Fruit fly (Drosophila melanogaster): ENCODE results near the gene GluRS-m.

Gene GluRS-m

DNA sequence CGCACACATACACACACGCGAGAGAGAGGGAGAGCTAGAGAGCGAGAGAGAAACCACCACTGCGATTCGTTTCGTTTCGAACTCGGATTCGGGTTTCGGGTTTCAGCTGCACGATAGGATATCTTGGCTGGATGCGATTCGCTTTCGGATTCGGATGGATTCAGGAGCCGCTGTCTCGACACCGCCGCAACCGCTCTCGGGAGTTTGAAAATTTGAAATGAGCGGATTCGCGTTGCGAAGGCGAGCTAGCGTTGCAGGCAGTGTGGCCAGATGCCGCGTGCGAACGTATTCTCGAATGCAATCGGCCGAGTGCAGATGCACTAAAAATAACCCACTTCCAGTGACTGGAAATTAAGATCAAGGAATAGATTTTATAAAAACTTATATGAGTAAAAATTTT lies 5.4 kb downstream of the GluRS-m start, which contains the start of gene fax:
Gene fax (minus strand): TSS at position 263 of the 400 bp plus-strand sequence.
- peak in 1 of 2 experiments; percentile 19 for TF ChIP-seq foxo (GFP tag; optimal IDR thresholded peaks at IDR 0.05)
- no peak for TF ChIP-seq sv (GFP tag; optimal IDR thresholded peaks at IDR 0.05)
- TF ChIP-seq sage (GFP tag; optimal IDR thresholded peaks at IDR 0.05) = peak; percentile 37
- no peak for TF ChIP-seq tai (GFP tag; optimal IDR thresholded peaks at IDR 0.05)
- peak; percentile 79 for TF ChIP-seq Hr83 (GFP tag; optimal IDR thresholded peaks at IDR 0.05; ENCODE audit: poor library complexity, severe bottlenecking)
- TF ChIP-seq Dfd (GFP tag; optimal IDR thresholded peaks at IDR 0.05) = no peak
- no peak for TF ChIP-seq Myc (optimal IDR thresholded peaks at IDR 0.05)
- peak; percentile 7 to 25 for TF ChIP-seq dl (GFP tag; optimal IDR thresholded peaks at IDR 0.05; ENCODE audit: insufficient read depth in 1 of 2, partially characterized antibody in 2 of 2)
- no peak for TF ChIP-seq dsf (GFP tag; optimal IDR thresholded peaks at IDR 0.05; ENCODE audit: borderline replicate concordance)
- no peak for TF ChIP-seq Mio (GFP tag; optimal IDR thresholded peaks at IDR 0.05)
- TF ChIP-seq Hr78 (GFP tag; optimal IDR thresholded peaks at IDR 0.05) = no peak
- TF ChIP-seq Sp1 (GFP tag; optimal IDR thresholded peaks at IDR 0.05) = peak; percentile 73
- TF ChIP-seq woc (GFP tag; optimal IDR thresholded peaks at IDR 0.05) = no peak
- TF ChIP-seq N (GFP tag; optimal IDR thresholded peaks at IDR 0.05) = no peak
- peak; percentile 93 for TF ChIP-seq rgr (GFP tag; optimal IDR thresholded peaks at IDR 0.05)
- no peak for TF ChIP-seq lola (GFP tag; optimal IDR thresholded peaks at IDR 0.05)
- TF ChIP-seq brk (GFP tag; optimal IDR thresholded peaks at IDR 0.05) = no peak
- TF ChIP-seq jim (GFP tag; optimal IDR thresholded peaks at IDR 0.05) = no peak
- no peak for TF ChIP-seq CG32264 (GFP tag; optimal IDR thresholded peaks at IDR 0.05)
- no peak for TF ChIP-seq pan (optimal IDR thresholded peaks at IDR 0.05)
- peak; percentile 22 for TF ChIP-seq Rel (GFP tag; optimal IDR thresholded peaks at IDR 0.05)
- TF ChIP-seq Rel (tag; optimal IDR thresholded peaks at IDR 0.05) = peak; percentile 54
- peak; percentile 7 for TF ChIP-seq ey (GFP tag; optimal IDR thresholded peaks at IDR 0.05)
- TF ChIP-seq CrebA (GFP tag; optimal IDR thresholded peaks at IDR 0.05; ENCODE audit: borderline replicate concordance) = no peak
- peak; percentile 54 for TF ChIP-seq br (GFP tag; optimal IDR thresholded peaks at IDR 0.05)
- no peak for TF ChIP-seq usp (GFP tag; optimal IDR thresholded peaks at IDR 0.05)
- no peak for TF ChIP-seq HLH106 (tag; optimal IDR thresholded peaks at IDR 0.05)
- peak; percentile 4 for TF ChIP-seq fru (GFP tag; optimal IDR thresholded peaks at IDR 0.05)
- no peak for TF ChIP-seq Hnf4 (GFP tag; optimal IDR thresholded peaks at IDR 0.05)
- peak; percentile 84 for TF ChIP-seq Vsx2 (GFP tag; optimal IDR thresholded peaks at IDR 0.05; ENCODE audit: partially characterized antibody)
- TF ChIP-seq psq (GFP tag; optimal IDR thresholded peaks at IDR 0.05) = peak; percentile 31
- peak; percentile 39 for TF ChIP-seq CG9705 (GFP tag; optimal IDR thresholded peaks at IDR 0.05)
- TF ChIP-seq Abd-B (GFP tag; optimal IDR thresholded peaks at IDR 0.05) = no peak
- TF ChIP-seq h (GFP tag; optimal IDR thresholded peaks at IDR 0.05) = peak; percentile 31
- no peak for TF ChIP-seq Jra (GFP tag; optimal IDR thresholded peaks at IDR 0.05)
- no peak for TF ChIP-seq dmrt93B (GFP tag; optimal IDR thresholded peaks at IDR 0.05)
- peak; percentile 81 for TF ChIP-seq Dif (GFP tag; optimal IDR thresholded peaks at IDR 0.05; ENCODE audit: partially characterized antibody)
- TF ChIP-seq OdsH (GFP tag; optimal IDR thresholded peaks at IDR 0.05) = peak; percentile 44
- no peak for TF ChIP-seq GATAd (GFP tag; optimal IDR thresholded peaks at IDR 0.05)

DNA sequence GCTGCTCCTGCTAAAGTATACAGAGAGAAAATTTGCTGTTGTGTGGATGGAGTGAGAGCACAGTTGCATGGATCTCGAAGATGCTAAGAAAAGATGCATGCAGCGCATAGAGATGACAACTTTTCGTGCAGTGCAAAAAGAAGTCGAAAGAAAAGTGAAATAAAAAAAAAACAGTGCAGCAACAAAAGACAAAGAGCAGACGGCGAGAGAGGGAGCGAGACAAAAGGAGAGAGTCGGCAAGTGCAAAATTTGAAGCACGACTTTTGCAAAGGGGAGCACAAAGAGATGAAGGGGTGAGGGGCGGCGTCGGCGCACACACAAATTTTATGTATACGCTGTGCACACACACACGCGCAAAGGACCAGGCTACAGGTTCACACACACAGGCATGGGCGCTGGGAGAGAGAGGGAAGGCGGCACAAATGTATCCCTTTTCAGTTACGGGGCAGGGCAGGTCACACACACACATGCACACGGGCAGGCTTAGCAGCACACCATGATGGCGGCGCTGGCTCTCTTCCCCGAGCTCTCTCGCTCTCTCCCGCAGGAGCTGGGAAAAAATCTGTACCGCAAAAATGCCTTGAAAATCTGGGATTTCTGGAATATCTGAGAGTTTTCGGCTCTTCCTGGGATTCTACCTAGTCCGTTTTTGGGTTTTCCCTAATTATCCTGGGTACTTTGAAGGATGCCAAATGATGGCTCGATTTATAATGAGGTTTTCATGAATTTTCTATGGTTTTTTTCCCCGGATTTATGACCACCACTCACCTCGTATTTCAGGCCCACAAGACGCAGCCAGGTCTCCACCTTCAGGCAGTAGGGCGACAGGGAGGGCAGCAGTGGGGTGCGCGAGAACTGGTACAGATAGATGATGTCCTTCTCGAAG lies 6.5 kb downstream of the GluRS-m start:
- TF ChIP-seq CG32264 (GFP tag; optimal IDR thresholded peaks at IDR 0.05) (peak; percentile 67), Rel (GFP tag; optimal IDR thresholded peaks at IDR 0.05) (peak; percentile 27), Rel (tag; optimal IDR thresholded peaks at IDR 0.05) (no peak), HLH106 (tag; optimal IDR thresholded peaks at IDR 0.05) (peak; percentile 72), pan (optimal IDR thresholded peaks at IDR 0.05) (no peak), psq (GFP tag; optimal IDR thresholded peaks at IDR 0.05) (peak; percentile 91), Myc (optimal IDR thresholded peaks at IDR 0.05) (no peak), Jra (GFP tag; optimal IDR thresholded peaks at IDR 0.05) (peak; percentile 23), woc (GFP tag; optimal IDR thresholded peaks at IDR 0.05) (peak; percentile 90), dmrt93B (GFP tag; optimal IDR thresholded peaks at IDR 0.05) (peak; percentile 35), Mio (GFP tag; optimal IDR thresholded peaks at IDR 0.05) (no peak), sage (GFP tag; optimal IDR thresholded peaks at IDR 0.05) (peak; percentile 57), OdsH (GFP tag; optimal IDR thresholded peaks at IDR 0.05) (peak; percentile 76), CrebA (GFP tag; optimal IDR thresholded peaks at IDR 0.05; ENCODE audit: borderline replicate concordance) (no peak), Hnf4 (GFP tag; optimal IDR thresholded peaks at IDR 0.05) (peak; percentile 81), usp (GFP tag; optimal IDR thresholded peaks at IDR 0.05) (no peak), sv (GFP tag; optimal IDR thresholded peaks at IDR 0.05) (no peak), Dif (GFP tag; optimal IDR thresholded peaks at IDR 0.05; ENCODE audit: partially characterized antibody) (peak; percentile 78), rgr (GFP tag; optimal IDR thresholded peaks at IDR 0.05) (peak; percentile 83), br (GFP tag; optimal IDR thresholded peaks at IDR 0.05) (peak; percentile 85), ey (GFP tag; optimal IDR thresholded peaks at IDR 0.05) (peak; percentile 83), dl (GFP tag; optimal IDR thresholded peaks at IDR 0.05; ENCODE audit: insufficient read depth in 1 of 2, partially characterized antibody in 2 of 2) (peak; percentile 44 to 53), foxo (GFP tag; optimal IDR thresholded peaks at IDR 0.05) (peak in 1 of 2 experiments; percentile 83), h (GFP tag; optimal IDR thresholded peaks at IDR 0.05) (peak; percentile 87), CG9705 (GFP tag; optimal IDR thresholded peaks at IDR 0.05) (peak; percentile 65), GATAd (GFP tag; optimal IDR thresholded peaks at IDR 0.05) (no peak), jim (GFP tag; optimal IDR thresholded peaks at IDR 0.05) (no peak), Sp1 (GFP tag; optimal IDR thresholded peaks at IDR 0.05) (peak; percentile 81), fru (GFP tag; optimal IDR thresholded peaks at IDR 0.05) (peak; percentile 88), Hr78 (GFP tag; optimal IDR thresholded peaks at IDR 0.05) (no peak), Dfd (GFP tag; optimal IDR thresholded peaks at IDR 0.05) (no peak), N (GFP tag; optimal IDR thresholded peaks at IDR 0.05) (peak; percentile 58), lola (GFP tag; optimal IDR thresholded peaks at IDR 0.05) (no peak), brk (GFP tag; optimal IDR thresholded peaks at IDR 0.05) (peak; percentile 72), tai (GFP tag; optimal IDR thresholded peaks at IDR 0.05) (no peak), dsf (GFP tag; optimal IDR thresholded peaks at IDR 0.05; ENCODE audit: borderline replicate concordance) (no peak), Hr83 (GFP tag; optimal IDR thresholded peaks at IDR 0.05; ENCODE audit: poor library complexity, severe bottlenecking) (peak; percentile 47), Abd-B (GFP tag; optimal IDR thresholded peaks at IDR 0.05) (no peak), Vsx2 (GFP tag; optimal IDR thresholded peaks at IDR 0.05; ENCODE audit: partially characterized antibody) (no peak)

Data from whole organism, wandering third instar larva.